Fruit fly (Drosophila melanogaster): ENCODE data around the gene CG17032.
A peak's percentile ranks its signal among the peaks of the same experiment; 100 is the strongest.

- TF ChIP-seq CG6163 (GFP tag; IDR thresholded peaks at IDR 0.05) (peak; percentile 26; the same call in 1 of the 3 replicates), Gug (GFP tag; IDR thresholded peaks at IDR 0.05) (no peak), CG6792 (GFP tag; optimal IDR thresholded peaks at IDR 0.05) (no peak), CG10631 (GFP tag; optimal IDR thresholded peaks at IDR 0.05) (no peak), CG31627 (GFP tag; optimal IDR thresholded peaks at IDR 0.05) (no peak), CG11902 (GFP tag; optimal IDR thresholded peaks at IDR 0.05) (no peak), Hr4 (GFP tag; optimal IDR thresholded peaks at IDR 0.05) (no peak), CG4318 (GFP tag; optimal IDR thresholded peaks at IDR 0.05) (no peak), fd59A (GFP tag; optimal IDR thresholded peaks at IDR 0.05) (no peak), Blimp-1 (GFP tag; optimal IDR thresholded peaks at IDR 0.05) (no peak), CG8319 (GFP tag; optimal IDR thresholded peaks at IDR 0.05) (no peak), acj6 (GFP tag; optimal IDR thresholded peaks at IDR 0.05) (no peak), esn (GFP tag; optimal IDR thresholded peaks at IDR 0.05) (no peak)
Measured at dm6 chr3L:15952909-15953308, 5.7 kb upstream of the CG17032 start.
